Worm (Caenorhabditis elegans) whole organism, late embryonic: ENCODE results near the gene F49E8.7.

Experiments used
- C08G9.2 ChIP-seq: sonication (generic microtip); optimal IDR thresholded peaks from 2 replicates; lab custom pipeline; 2016; ENCODE audit warnings: mild to moderate bottlenecking, missing genetic modification characterization, moderate library complexity, missing compliant biosample characterization
- F13H6.1 ChIP-seq: sonication (generic microtip); optimal IDR thresholded peaks from 2 replicates; lab custom pipeline; 2016; ENCODE audit warnings: missing genetic modification characterization, missing compliant biosample characterization
- K02D7.2 ChIP-seq: sonication (generic microtip); optimal IDR thresholded peaks from 2 replicates; lab custom pipeline; 2017; ENCODE audit warnings: mild to moderate bottlenecking, missing genetic modification characterization, missing compliant biosample characterization
- K09A11.1 ChIP-seq: sonication (generic microtip); optimal IDR thresholded peaks from 2 replicates; lab custom pipeline; 2017; ENCODE audit warnings: antibody characterized with exemption, mild to moderate bottlenecking, missing genetic modification characterization, missing compliant biosample characterization; ENCODE audit not compliant: insufficient read depth
- T23F11.4 ChIP-seq: fragments of 200-800 bp; sonication (Bioruptor generic); optimal IDR thresholded peaks from 2 replicates; lab custom pipeline; 2018; ENCODE audit warnings: mild to moderate bottlenecking, missing genetic modification characterization, missing compliant biosample characterization
- Y22D7AL.16 ChIP-seq: sonication (generic microtip); optimal IDR thresholded peaks from 2 replicates; lab custom pipeline; 2016; ENCODE audit warnings: missing genetic modification characterization, missing compliant biosample characterization
- ahr-1 ChIP-seq: sonication (generic microtip); optimal IDR thresholded peaks from 2 replicates; lab custom pipeline; 2016; ENCODE audit warnings: missing genetic modification characterization, missing compliant biosample characterization
- ceh-14 ChIP-seq: sonication (generic microtip); optimal IDR thresholded peaks from 2 replicates; lab custom pipeline; 2016; ENCODE audit warnings: missing genotype, missing genetic modification characterization, missing compliant biosample characterization
- ceh-19 ChIP-seq: fragments of 200-800 bp; sonication (Bioruptor generic); optimal IDR thresholded peaks from 2 replicates; lab custom pipeline; 2018; ENCODE audit warnings: mild to moderate bottlenecking, missing genetic modification characterization, missing compliant biosample characterization
- ceh-2 ChIP-seq: sonication (generic microtip); optimal IDR thresholded peaks from 2 replicates; lab custom pipeline; 2016; ENCODE audit warnings: missing genotype, missing genetic modification characterization, missing compliant biosample characterization
- ceh-22 ChIP-seq: sonication (generic microtip); optimal IDR thresholded peaks from 2 replicates; lab custom pipeline; 2017; ENCODE audit warnings: missing biosample characterization, missing genetic modification characterization
- ceh-24 ChIP-seq: sonication (generic microtip); optimal IDR thresholded peaks from 2 replicates; lab custom pipeline; 2016; ENCODE audit warnings: mild to moderate bottlenecking, missing genetic modification characterization, missing compliant biosample characterization
- ceh-30 ChIP-seq: fragments of 150-350 bp; optimal IDR thresholded peaks from 2 replicates; lab custom pipeline; 2014; ENCODE audit warnings: missing biosample characterization, missing genetic modification characterization
- ceh-31 ChIP-seq: sonication (generic microtip); optimal IDR thresholded peaks from 2 replicates; lab custom pipeline; 2016; ENCODE audit warnings: missing genetic modification characterization, missing compliant biosample characterization
- ceh-45 ChIP-seq: fragments of 200-800 bp; sonication (Bioruptor generic); IDR thresholded peaks from 2 replicates; pipeline ENCODE4 v1.3.6; 2022; ENCODE audit warnings: missing genetic modification reagents, missing genetic modification characterization, missing compliant biosample characterization
- ceh-48 ChIP-seq: sonication (generic microtip); optimal IDR thresholded peaks from 2 replicates; lab custom pipeline; 2016; ENCODE audit warnings: missing genetic modification characterization, inconsistent platforms, missing compliant biosample characterization
- che-1 ChIP-seq: sonication (generic microtip); optimal IDR thresholded peaks from 2 replicates; lab custom pipeline; 2016; ENCODE audit warnings: mild to moderate bottlenecking, missing genetic modification characterization, missing compliant biosample characterization
- dve-1 ChIP-seq: sonication (generic microtip); optimal IDR thresholded peaks from 2 replicates; lab custom pipeline; 2017; ENCODE audit warnings: antibody characterized with exemption, mild to moderate bottlenecking, missing genetic modification characterization, missing compliant biosample characterization
- elt-2 ChIP-seq: sonication (generic microtip); optimal IDR thresholded peaks from 2 replicates; lab custom pipeline; 2016; ENCODE audit warnings: missing genetic modification reagents, missing genetic modification characterization, missing compliant biosample characterization
- elt-4 ChIP-seq: sonication (generic microtip); optimal IDR thresholded peaks from 2 replicates; lab custom pipeline; 2016; ENCODE audit warnings: missing genetic modification characterization, missing compliant biosample characterization
- ets-4 ChIP-seq: sonication (generic microtip); optimal IDR thresholded peaks from 2 replicates; lab custom pipeline; 2016; ENCODE audit warnings: missing genetic modification characterization, missing compliant biosample characterization
- eyg-1 ChIP-seq: sonication (generic microtip); optimal IDR thresholded peaks from 2 replicates; lab custom pipeline; 2016; ENCODE audit warnings: missing genotype, missing genetic modification characterization, missing compliant biosample characterization
- fax-1 ChIP-seq: sonication (generic microtip); optimal IDR thresholded peaks from 2 replicates; lab custom pipeline; 2016; ENCODE audit warnings: missing genotype, missing genetic modification characterization, missing compliant biosample characterization
- fkh-6 ChIP-seq: sonication (generic microtip); optimal IDR thresholded peaks from 2 replicates; lab custom pipeline; 2016; ENCODE audit warnings: missing genetic modification characterization, missing compliant biosample characterization
- hlh-13 ChIP-seq: fragments of 200-800 bp; sonication (Bioruptor generic); optimal IDR thresholded peaks from 2 replicates; lab custom pipeline; 2018; ENCODE audit warnings: mild to moderate bottlenecking, missing genetic modification characterization, missing compliant biosample characterization
- hlh-30 ChIP-seq: sonication (generic microtip); optimal IDR thresholded peaks from 2 replicates; lab custom pipeline; 2017; ENCODE audit warnings: antibody characterized with exemption, missing genetic modification characterization, missing compliant biosample characterization; ENCODE audit not compliant: insufficient read depth
- hlh-6 ChIP-seq: sonication (generic microtip); optimal IDR thresholded peaks from 2 replicates; lab custom pipeline; 2016; ENCODE audit warnings: missing genotype, missing genetic modification characterization, missing compliant biosample characterization
- hlh-8 ChIP-seq: sonication (generic microtip); optimal IDR thresholded peaks from 2 replicates; lab custom pipeline; 2016; ENCODE audit warnings: missing genotype, missing genetic modification characterization, missing compliant biosample characterization
- lim-6 ChIP-seq: sonication (generic microtip); optimal IDR thresholded peaks from 2 replicates; lab custom pipeline; 2016; ENCODE audit warnings: missing genetic modification characterization, missing compliant biosample characterization
- lin-11 ChIP-seq: fragments of 200-800 bp; sonication (Bioruptor generic); optimal IDR thresholded peaks from 2 replicates; lab custom pipeline; 2018; ENCODE audit warnings: mild to moderate bottlenecking, missing genetic modification characterization, missing compliant biosample characterization
- madf-2 ChIP-seq: sonication (generic microtip); optimal IDR thresholded peaks from 2 replicates; lab custom pipeline; 2017; ENCODE audit warnings: missing genetic modification characterization, missing compliant biosample characterization
- mec-3 ChIP-seq: sonication (generic microtip); optimal IDR thresholded peaks from 2 replicates; lab custom pipeline; 2016; ENCODE audit warnings: borderline replicate concordance, missing genetic modification characterization, missing compliant biosample characterization
- nfya-1 ChIP-seq: sonication (generic microtip); optimal IDR thresholded peaks from 2 replicates; lab custom pipeline; 2017; ENCODE audit warnings: missing genetic modification characterization, mild to moderate bottlenecking, missing compliant biosample characterization, antibody characterized with exemption, moderate library complexity
- nhr-11 ChIP-seq: fragments of 150-350 bp; optimal IDR thresholded peaks from 2 replicates; lab custom pipeline; 2014; ENCODE audit warnings: missing biosample characterization, missing genetic modification characterization
- nhr-232 ChIP-seq: sonication (generic microtip); optimal IDR thresholded peaks from 2 replicates; lab custom pipeline; 2016; ENCODE audit warnings: missing genetic modification characterization, missing compliant biosample characterization
- odd-2 ChIP-seq: sonication (generic microtip); optimal IDR thresholded peaks from 2 replicates; lab custom pipeline; 2017; ENCODE audit warnings: antibody characterized with exemption, mild to moderate bottlenecking, missing genetic modification characterization, missing compliant biosample characterization
- pag-3 ChIP-seq: sonication (generic microtip); optimal IDR thresholded peaks from 2 replicates; lab custom pipeline; 2016; ENCODE audit warnings: missing compliant biosample characterization, missing genetic modification characterization, borderline replicate concordance
- pat-9 ChIP-seq: fragments of 200-800 bp; sonication (Bioruptor generic); optimal IDR thresholded peaks from 2 replicates; lab custom pipeline; 2018; ENCODE audit warnings: mild to moderate bottlenecking, missing genetic modification characterization, moderate library complexity, missing compliant biosample characterization
- pax-1 ChIP-seq: fragments of 150-350 bp; optimal IDR thresholded peaks from 2 replicates; lab custom pipeline; 2014; ENCODE audit warnings: missing biosample characterization, missing genetic modification characterization
- pha-2 ChIP-seq: sonication (generic microtip); optimal IDR thresholded peaks from 2 replicates; lab custom pipeline; 2017; ENCODE audit warnings: mild to moderate bottlenecking, missing genetic modification characterization, missing compliant biosample characterization
- pha-4 ChIP-seq: fragments of 150-350 bp; optimal IDR thresholded peaks from 2 replicates; lab custom pipeline; 2018; ENCODE audit warnings: missing biosample characterization, missing genetic modification reagents, missing genetic modification characterization
- pqm-1 ChIP-seq: sonication (generic microtip); optimal IDR thresholded peaks from 2 replicates; lab custom pipeline; 2016; ENCODE audit warnings: missing genetic modification characterization, missing compliant biosample characterization
- ref-2 ChIP-seq: sonication (generic microtip); optimal IDR thresholded peaks from 2 replicates; lab custom pipeline; 2016; ENCODE audit warnings: missing genetic modification characterization, missing compliant biosample characterization
- sdc-2 ChIP-seq: sonication (generic microtip); optimal IDR thresholded peaks from 2 replicates; lab custom pipeline; 2016; ENCODE audit warnings: missing genotype, missing genetic modification characterization, missing compliant biosample characterization
- sox-2 ChIP-seq: fragments of 200-800 bp; sonication (Bioruptor generic); IDR thresholded peaks from 2 replicates; pipeline ENCODE4 v1.3.6; 2022; ENCODE audit warnings: missing genetic modification reagents, missing genetic modification characterization, missing compliant biosample characterization
- sox-4 ChIP-seq: sonication (generic microtip); optimal IDR thresholded peaks from 2 replicates; lab custom pipeline; 2017; ENCODE audit warnings: mild to moderate bottlenecking, missing genetic modification characterization, inconsistent platforms, missing compliant biosample characterization
- syd-9 ChIP-seq: sonication (generic microtip); optimal IDR thresholded peaks from 2 replicates; lab custom pipeline; 2016; ENCODE audit warnings: mild to moderate bottlenecking, missing genetic modification characterization, moderate library complexity, missing compliant biosample characterization
- tbx-2 ChIP-seq: sonication (generic microtip); optimal IDR thresholded peaks from 2 replicates; lab custom pipeline; 2016; ENCODE audit warnings: missing genetic modification characterization, missing compliant biosample characterization
- ttx-3 ChIP-seq: sonication (generic microtip); optimal IDR thresholded peaks from 2 replicates; lab custom pipeline; 2016; ENCODE audit warnings: missing genetic modification reagents, missing genetic modification characterization, missing compliant biosample characterization
- unc-3 ChIP-seq, 2 experiments: fragments of 200-800 bp in 1 of 2; sonication (Bioruptor generic) in 1 of 2; sonication (generic microtip) in 1 of 2; conservative IDR thresholded peaks in 1 of 2; optimal IDR thresholded peaks in 1 of 2; 2 replicates each; pipeline versions ENCODE4 v1.3.6 to Lab custom; 2016 to 2022; ENCODE audit warnings: missing compliant biosample characterization in 2 of 2, missing genetic modification characterization in 2 of 2, missing genetic modification reagents in 1 of 2
- unc-55 ChIP-seq: sonication (generic microtip); optimal IDR thresholded peaks from 2 replicates; lab custom pipeline; 2017; ENCODE audit warnings: missing biosample characterization, missing genetic modification reagents, missing genetic modification characterization
- unc-86 ChIP-seq: sonication (generic microtip); optimal IDR thresholded peaks from 2 replicates; lab custom pipeline; 2016; ENCODE audit warnings: missing genetic modification characterization, missing compliant biosample characterization

The F49E8.7 gene

ce11 chrIV:7573944-7574343 lies 17.8 kb upstream of the F49E8.7 start:
- TF ChIP-seq odd-2 (tag; lab: Kevin White, UChicago) (peak; percentile 64), hlh-8 (peak; percentile 85), pha-4 (tag; lab: Kevin White, UChicago) (no peak), F13H6.1 (peak; percentile 92), unc-55 (GFP tag; lab: Kevin White, UChicago) (no peak), ceh-22 (tag; lab: Kevin White, UChicago) (peak; percentile 40), ceh-19 (GFP tag; lab: Kevin White, UChicago) (peak; percentile 94), ceh-48 (tag; lab: Kevin White, UChicago) (peak; percentile 91), nhr-232 (tag; lab: Kevin White, UChicago) (peak; percentile 92), elt-2 (peak; percentile 98), pha-2 (tag; lab: Kevin White, UChicago) (peak; percentile 94), pax-1 (no peak), T23F11.4 (GFP tag; lab: Kevin White, UChicago) (peak; percentile 94), ceh-30 (tag; lab: Kevin White, UChicago) (peak; percentile 68), pag-3 (tag; lab: Kevin White, UChicago) (peak; percentile 84), ahr-1 (tag; lab: Kevin White, UChicago) (peak; percentile 91), dve-1 (tag; lab: Kevin White, UChicago) (peak; percentile 97), hlh-13 (GFP tag; lab: Kevin White, UChicago) (peak; percentile 96), lin-11 (tag; lab: Kevin White, UChicago) (peak; percentile 89), tbx-2 (tag; lab: Kevin White, UChicago) (peak; percentile 94), Y22D7AL.16 (peak; percentile 93), sdc-2 (tag; lab: Kevin White, UChicago) (peak; percentile 87), ceh-24 (tag; lab: Kevin White, UChicago) (peak; percentile 94), ceh-45 (GFP tag; lab: Robert Waterston, UW) (peak; percentile 96), elt-4 (tag; lab: Kevin White, UChicago) (no peak), sox-4 (tag; lab: Kevin White, UChicago) (peak; percentile 96), hlh-6 (tag; lab: Kevin White, UChicago) (peak; percentile 98), ceh-14 (tag; lab: Kevin White, UChicago) (peak; percentile 95), ets-4 (tag; lab: Kevin White, UChicago) (peak; percentile 64), hlh-30 (tag; lab: Kevin White, UChicago) (peak; percentile 69), pqm-1 (tag; lab: Kevin White, UChicago) (peak; percentile 96), unc-3 (GFP tag; conservative IDR thresholded peaks at IDR 0.05; lab: Robert Waterston, UW) (peak; percentile 95), unc-3 (tag; optimal IDR thresholded peaks at IDR 0.05; lab: Kevin White, UChicago) (peak; percentile 94), K09A11.1 (tag; lab: Kevin White, UChicago) (peak; percentile 92), eyg-1 (peak; percentile 88), nhr-11 (tag; lab: Kevin White, UChicago) (no peak), syd-9 (tag; lab: Kevin White, UChicago) (peak; percentile 96), sox-2 (GFP tag; lab: Robert Waterston, UW) (peak; percentile 84), ref-2 (tag; lab: Kevin White, UChicago) (peak; percentile 93), mec-3 (tag; lab: Kevin White, UChicago) (peak; percentile 77), unc-86 (tag; lab: Kevin White, UChicago) (peak; percentile 94), fax-1 (tag; lab: Kevin White, UChicago) (peak; percentile 92), pat-9 (tag; lab: Kevin White, UChicago) (peak; percentile 97), K02D7.2 (tag; lab: Kevin White, UChicago) (peak; percentile 96), ceh-2 (tag; lab: Kevin White, UChicago) (peak; percentile 91), C08G9.2 (tag; lab: Kevin White, UChicago) (peak; percentile 92), ceh-31 (tag; lab: Kevin White, UChicago) (peak; percentile 86), che-1 (tag; lab: Kevin White, UChicago) (peak; percentile 95), nfya-1 (peak; percentile 82), ttx-3 (peak; percentile 92), fkh-6 (tag; lab: Kevin White, UChicago) (peak; percentile 95), madf-2 (peak; percentile 96), lim-6 (tag; lab: Kevin White, UChicago) (peak; percentile 90)
